Worm (Caenorhabditis elegans): ENCODE results near the gene cyp-34A5.

The cyp-34A5 gene

ce11 chrV:3976964-3977363 lies 19.5 kb upstream of the cyp-34A5 start, which contains the start of gene str-83:
Gene str-83 (plus strand): TSS chrV:3977264.
- TF ChIP-seq egl-18 (GFP tag; IDR thresholded peaks at IDR 0.05) (no peak), hlh-12 (tag; optimal IDR thresholded peaks at IDR 0.05) (no peak), nhr-80 (tag; optimal IDR thresholded peaks at IDR 0.05) (no peak), tbx-9 (tag; optimal IDR thresholded peaks at IDR 0.05; ENCODE audit: borderline replicate concordance) (no peak), pha-4 (tag; optimal IDR thresholded peaks at IDR 0.05) (no peak), Y95B8A.8 (GFP tag; IDR thresholded peaks at IDR 0.05) (no peak), madf-6 (GFP tag; IDR thresholded peaks at IDR 0.05) (no peak), B0261.1 (tag; optimal IDR thresholded peaks at IDR 0.05) (no peak), hlh-26 (GFP tag; conservative IDR thresholded peaks at IDR 0.05) (no peak), unc-62 (GFP tag; optimal IDR thresholded peaks at IDR 0.05) (no peak)

ce11 chrV:3974361-3974760 lies 16.9 kb upstream of the cyp-34A5 start, which contains the start of gene str-82:
Gene str-82 (plus strand): TSS chrV:3974661.
- TF ChIP-seq tlf-1 (GFP tag; optimal IDR thresholded peaks at IDR 0.05) = no peak
- no peak for TF ChIP-seq dpl-1 (GFP tag; optimal IDR thresholded peaks at IDR 0.05)
- no peak for TF ChIP-seq snpc-1.1 (tag; optimal IDR thresholded peaks at IDR 0.05; ENCODE audit: insufficient read depth)
- TF ChIP-seq lin-40 (tag; optimal IDR thresholded peaks at IDR 0.05) = no peak
- TF ChIP-seq ama-1 (optimal IDR thresholded peaks at IDR 0.05) = no peak
- TF ChIP-seq ama-1 (GFP tag; optimal IDR thresholded peaks at IDR 0.05) = no peak
- TF ChIP-seq ceh-79 (tag; optimal IDR thresholded peaks at IDR 0.05) = no peak
- TF ChIP-seq pha-4 (tag; optimal IDR thresholded peaks at IDR 0.05) = no peak
- TF ChIP-seq F57C9.4 (tag; optimal IDR thresholded peaks at IDR 0.05) = no peak
- TF ChIP-seq Y53G8AR.9 (GFP tag; conservative IDR thresholded peaks at IDR 0.05) = no peak
- no peak for TF ChIP-seq ztf-3 (GFP tag; optimal IDR thresholded peaks at IDR 0.05)
- no peak for TF ChIP-seq let-607 (tag; optimal IDR thresholded peaks at IDR 0.05)
- TF ChIP-seq rcor-1 (GFP tag; IDR thresholded peaks at IDR 0.05) = no peak
- TF ChIP-seq chd-7 (tag; optimal IDR thresholded peaks at IDR 0.05) = no peak
- no peak for TF ChIP-seq xnd-1 (tag; optimal IDR thresholded peaks at IDR 0.05)
- no peak for TF ChIP-seq egl-44 (GFP tag; IDR thresholded peaks at IDR 0.05)
- no peak for TF ChIP-seq unc-62 (GFP tag; optimal IDR thresholded peaks at IDR 0.05)
- no peak for TF ChIP-seq B0336.3 (GFP tag; IDR thresholded peaks at IDR 0.05)
- TF ChIP-seq akir-1 (GFP tag; optimal IDR thresholded peaks at IDR 0.05) = no peak
- no peak for TF ChIP-seq B0019.2 (GFP tag; conservative IDR thresholded peaks at IDR 0.05)
- TF ChIP-seq attf-3 (GFP tag; conservative IDR thresholded peaks at IDR 0.05) = no peak

- TF ChIP-seq atf-7 (tag; optimal IDR thresholded peaks at IDR 0.05) = no peak
- no peak for TF ChIP-seq F57A8.1 (GFP tag; optimal IDR thresholded peaks at IDR 0.05)
- no peak for TF ChIP-seq madf-6 (GFP tag; IDR thresholded peaks at IDR 0.05)
- TF ChIP-seq dpl-1 (GFP tag; optimal IDR thresholded peaks at IDR 0.05) = no peak
- no peak for TF ChIP-seq F23B12.7 (tag; optimal IDR thresholded peaks at IDR 0.05; ENCODE audit: insufficient read depth)
- TF ChIP-seq gei-17 (GFP tag; optimal IDR thresholded peaks at IDR 0.05) = no peak
- no peak for TF ChIP-seq fkh-3 (tag; optimal IDR thresholded peaks at IDR 0.05)
- no peak for TF ChIP-seq bed-1 (GFP tag; IDR thresholded peaks at IDR 0.05)
- TF ChIP-seq pbrm-1 (GFP tag; IDR thresholded peaks at IDR 0.05) = no peak
- no peak for TF ChIP-seq lin-40 (tag; optimal IDR thresholded peaks at IDR 0.05)
- TF ChIP-seq B0261.1 (tag; optimal IDR thresholded peaks at IDR 0.05) = no peak
- no peak for TF ChIP-seq cebp-1 (GFP tag; IDR thresholded peaks at IDR 0.05)
- no peak for TF ChIP-seq cebp-1 (tag; optimal IDR thresholded peaks at IDR 0.05)
These were observed 15.3 kb upstream of the cyp-34A5 start, which contains the start of gene cyp-34A10 for ce11 chrV:3972846-3973245. Gene cyp-34A10 (minus strand): TSS chrV:3972991.
